Fruit fly (Drosophila melanogaster) whole organism, embryonic: ENCODE results near the gene CG9393.
A peak's percentile ranks its signal among the peaks of the same experiment; 100 is the strongest.

ENCODE experiments used
- ATbp ChIP-seq: fragments of 200-800 bp; sonication (Bioruptor generic); optimal IDR thresholded peaks from 2 replicates; lab custom pipeline; 2017; ENCODE audit warnings: missing biosample characterization, mild to moderate bottlenecking, missing genetic modification characterization, missing genetic modification reagents
- Atf3 ChIP-seq: fragments of 200-800 bp; sonication (Bioruptor generic); optimal IDR thresholded peaks from 3 replicates; lab custom pipeline; 2016; ENCODE audit warnings: missing biosample characterization, missing genetic modification characterization
- B-H2 ChIP-seq: fragments of 200-800 bp; sonication (Bioruptor generic); optimal IDR thresholded peaks from 2 replicates; lab custom pipeline; 2018; ENCODE audit warnings: missing biosample characterization, mild to moderate bottlenecking, missing genetic modification characterization
- CG10209 ChIP-seq: fragments of 200-800 bp; sonication (Bioruptor generic); optimal IDR thresholded peaks from 3 replicates; lab custom pipeline; 2017; ENCODE audit warnings: missing biosample characterization, mild to moderate bottlenecking, missing genetic modification characterization, missing genetic modification reagents
- CG10462 ChIP-seq: fragments of 200-800 bp; sonication (Bioruptor generic); optimal IDR thresholded peaks from 2 replicates; lab custom pipeline; 2016; ENCODE audit warnings: missing biosample characterization, missing genetic modification characterization
- CG10543 ChIP-seq: fragments of 200-800 bp; sonication (Bioruptor generic); optimal IDR thresholded peaks from 3 replicates; lab custom pipeline; 2017; ENCODE audit warnings: missing biosample characterization, mild to moderate bottlenecking, missing genetic modification characterization, moderate library complexity
- CG11456 ChIP-seq: fragments of 200-800 bp; sonication (Bioruptor generic); IDR thresholded peaks from 3 replicates; pipeline ENCODE4 v1.3.6; 2022; ENCODE audit warnings: missing biosample characterization, missing genetic modification characterization
- CG11695 ChIP-seq: fragments of 200-800 bp; sonication (Bioruptor generic); IDR thresholded peaks from 3 replicates; pipeline ENCODE4 v1.3.6; 2022; ENCODE audit warnings: missing biosample characterization, missing genetic modification characterization
- CG12659 ChIP-seq: fragments of 200-800 bp; sonication (Bioruptor generic); optimal IDR thresholded peaks from 3 replicates; lab custom pipeline; 2017; ENCODE audit warnings: mild to moderate bottlenecking, missing biosample characterization, missing genetic modification reagents, missing genetic modification characterization
- CG15269 ChIP-seq: fragments of 200-800 bp; sonication (Bioruptor generic); optimal IDR thresholded peaks from 2 replicates; lab custom pipeline; 2018; ENCODE audit warnings: missing biosample characterization, mild to moderate bottlenecking, missing genetic modification characterization, moderate library complexity
- CG1529 ChIP-seq: fragments of 200-800 bp; sonication (Bioruptor generic); optimal IDR thresholded peaks from 3 replicates; lab custom pipeline; 2018; ENCODE audit warnings: missing biosample characterization, missing genetic modification characterization
- CG2202 ChIP-seq: fragments of 200-800 bp; sonication (Bioruptor generic); optimal IDR thresholded peaks from 2 replicates; lab custom pipeline; 2018; ENCODE audit warnings: missing biosample characterization, mild to moderate bottlenecking, missing genetic modification characterization
- CG2712 ChIP-seq: fragments of 200-800 bp; optimal IDR thresholded peaks from 3 replicates; lab custom pipeline; 2019; ENCODE audit warnings: missing biosample characterization, mild to moderate bottlenecking, missing genetic modification characterization, moderate library complexity
- CG30020 ChIP-seq: fragments of 200-800 bp; optimal IDR thresholded peaks from 2 replicates; lab custom pipeline; 2019; ENCODE audit warnings: missing biosample characterization, mild to moderate bottlenecking, missing genetic modification characterization, moderate library complexity
- CG30431 ChIP-seq: fragments of 200-800 bp; sonication (Bioruptor generic); optimal IDR thresholded peaks from 2 replicates; lab custom pipeline; 2017; ENCODE audit warnings: missing biosample characterization, missing genetic modification characterization
- CG31365 ChIP-seq: fragments of 200-800 bp; sonication (Bioruptor generic); optimal IDR thresholded peaks from 2 replicates; lab custom pipeline; 2018; ENCODE audit warnings: missing biosample characterization, mild to moderate bottlenecking, missing genetic modification characterization
- CG31441 ChIP-seq: fragments of 200-800 bp; sonication (Bioruptor generic); IDR thresholded peaks from 2 replicates; pipeline ENCODE4 v1.3.6; 2022; ENCODE audit warnings: missing biosample characterization, missing genetic modification characterization
- CG3281 ChIP-seq: fragments of 200-800 bp; sonication (Bioruptor generic); optimal IDR thresholded peaks from 3 replicates; lab custom pipeline; 2017; ENCODE audit warnings: missing biosample characterization, mild to moderate bottlenecking, missing genetic modification characterization
- CG4424 ChIP-seq: fragments of 200-800 bp; sonication (Bioruptor generic); optimal IDR thresholded peaks from 3 replicates; lab custom pipeline; 2016; ENCODE audit warnings: missing biosample characterization, missing genetic modification characterization
- CG5245 ChIP-seq: fragments of 200-800 bp; sonication (Bioruptor generic); optimal IDR thresholded peaks from 3 replicates; lab custom pipeline; 2016; ENCODE audit warnings: missing biosample characterization, missing genetic modification characterization
- CG6254 ChIP-seq: fragments of 200-800 bp; sonication (Bioruptor generic); optimal IDR thresholded peaks from 3 replicates; lab custom pipeline; 2017; ENCODE audit warnings: mild to moderate bottlenecking, missing biosample characterization, missing genetic modification reagents, missing genetic modification characterization
- CG8290 ChIP-seq, 3 experiments: fragments of 200-800 bp; sonication (Bioruptor generic); optimal IDR thresholded peaks; 2 replicates each; lab custom pipeline; 2016 to 2019; ENCODE audit warnings: missing biosample characterization in 3 of 3, missing genetic modification characterization in 3 of 3, mild to moderate bottlenecking in 2 of 3, moderate library complexity in 1 of 3
- Camta ChIP-seq: fragments of 200-800 bp; sonication (Bioruptor generic); optimal IDR thresholded peaks from 2 replicates; lab custom pipeline; 2016; ENCODE audit warnings: missing biosample characterization, missing genetic modification characterization
- CkIIα-i1 ChIP-seq: fragments of 200-800 bp; sonication (Bioruptor generic); IDR thresholded peaks from 2 replicates; pipeline ENCODE4 v1.3.6; 2022; ENCODE audit warnings: missing biosample characterization, missing genetic modification characterization
- D19A ChIP-seq: fragments of 200-800 bp; optimal IDR thresholded peaks from 3 replicates; lab custom pipeline; 2019; ENCODE audit warnings: missing biosample characterization, mild to moderate bottlenecking, missing genetic modification characterization, moderate library complexity
- Dad ChIP-seq: fragments of 200-800 bp; sonication (Bioruptor generic); optimal IDR thresholded peaks from 3 replicates; lab custom pipeline; 2016; ENCODE audit warnings: missing biosample characterization, missing genetic modification characterization
- Gsc ChIP-seq: fragments of 200-800 bp; sonication (Bioruptor generic); IDR thresholded peaks from 2 replicates; pipeline ENCODE4 v1.3.6; 2022; ENCODE audit warnings: missing biosample characterization, missing genetic modification characterization
- Jarid2 ChIP-seq: fragments of 200-800 bp; sonication (Bioruptor generic); optimal IDR thresholded peaks from 3 replicates; lab custom pipeline; 2017; ENCODE audit warnings: mild to moderate bottlenecking, missing biosample characterization, missing genetic modification reagents, missing genetic modification characterization
- Meics ChIP-seq: fragments of 200-800 bp; sonication (Bioruptor generic); optimal IDR thresholded peaks from 2 replicates; lab custom pipeline; 2017; ENCODE audit warnings: missing biosample characterization, mild to moderate bottlenecking, missing genetic modification characterization
- PHDP ChIP-seq: fragments of 200-800 bp; sonication (Bioruptor generic); optimal IDR thresholded peaks from 3 replicates; lab custom pipeline; 2018; ENCODE audit warnings: missing biosample characterization, mild to moderate bottlenecking, missing genetic modification characterization, moderate library complexity
- Six4 ChIP-seq: fragments of 200-800 bp; sonication (Bioruptor generic); optimal IDR thresholded peaks from 2 replicates; lab custom pipeline; 2016; ENCODE audit warnings: missing biosample characterization, missing genetic modification characterization
- ab ChIP-seq: fragments of 200-800 bp; sonication (Bioruptor generic); optimal IDR thresholded peaks from 2 replicates; lab custom pipeline; 2016; ENCODE audit warnings: missing biosample characterization, missing genetic modification characterization
- al ChIP-seq: fragments of 200-800 bp; sonication (Bioruptor generic); IDR thresholded peaks from 2 replicates; pipeline ENCODE4 v1.3.6; 2022; ENCODE audit warnings: missing biosample characterization, missing genetic modification characterization
- bcd ChIP-seq: fragments of 200-800 bp; sonication (Bioruptor generic); optimal IDR thresholded peaks from 2 replicates; lab custom pipeline; 2017; ENCODE audit warnings: missing biosample characterization, mild to moderate bottlenecking, missing genetic modification characterization
- chif ChIP-seq, 2 experiments: fragments of 200-800 bp; sonication (Bioruptor generic); optimal IDR thresholded peaks; 3 replicates each; lab custom pipeline; 2016; ENCODE audit warnings: missing biosample characterization in 2 of 2, missing genetic modification characterization in 2 of 2
- corto ChIP-seq: fragments of 200-800 bp; sonication (Bioruptor generic); optimal IDR thresholded peaks from 2 replicates; lab custom pipeline; 2016; ENCODE audit warnings: missing biosample characterization, mild to moderate bottlenecking, missing genetic modification characterization, moderate library complexity
- crol ChIP-seq: fragments of 200-800 bp; sonication (Bioruptor generic); IDR thresholded peaks from 2 replicates; pipeline ENCODE4 v1.3.6; 2022; ENCODE audit warnings: missing biosample characterization, missing genetic modification characterization
- dmrt11E ChIP-seq: fragments of 200-800 bp; sonication (Bioruptor generic); optimal IDR thresholded peaks from 3 replicates; lab custom pipeline; 2018; ENCODE audit warnings: missing biosample characterization, mild to moderate bottlenecking, missing genetic modification characterization, moderate library complexity
- dysf ChIP-seq: fragments of 200-800 bp; sonication (Bioruptor generic); IDR thresholded peaks from 3 replicates; pipeline ENCODE4 v1.3.6; 2022; ENCODE audit warnings: missing biosample characterization, missing genetic modification characterization
- fd64A ChIP-seq: fragments of 200-800 bp; sonication (Bioruptor generic); optimal IDR thresholded peaks from 3 replicates; lab custom pipeline; 2018; ENCODE audit warnings: missing biosample characterization, mild to moderate bottlenecking, missing genetic modification characterization
- fd96Cb ChIP-seq: fragments of 200-800 bp; sonication (Bioruptor generic); optimal IDR thresholded peaks from 2 replicates; lab custom pipeline; 2018; ENCODE audit warnings: missing biosample characterization, mild to moderate bottlenecking, missing genetic modification characterization, moderate library complexity
- jing ChIP-seq: fragments of 200-800 bp; sonication (Bioruptor generic); optimal IDR thresholded peaks from 2 replicates; lab custom pipeline; 2018; ENCODE audit warnings: missing biosample characterization, mild to moderate bottlenecking, missing genetic modification characterization
- lilli ChIP-seq: fragments of 200-800 bp; sonication (Bioruptor generic); optimal IDR thresholded peaks from 3 replicates; lab custom pipeline; 2016; ENCODE audit warnings: missing biosample characterization, missing genetic modification characterization
- nau ChIP-seq: fragments of 200-800 bp; sonication (Bioruptor generic); optimal IDR thresholded peaks from 3 replicates; lab custom pipeline; 2017; ENCODE audit warnings: missing biosample characterization, mild to moderate bottlenecking, missing genetic modification characterization, missing genetic modification reagents
- nerfin-1 ChIP-seq: fragments of 200-800 bp; sonication (Bioruptor generic); optimal IDR thresholded peaks from 3 replicates; lab custom pipeline; 2019; ENCODE audit warnings: missing biosample characterization, mild to moderate bottlenecking, missing genetic modification characterization, moderate library complexity
- oc ChIP-seq: fragments of 200-800 bp; sonication (Bioruptor generic); optimal IDR thresholded peaks from 2 replicates; lab custom pipeline; 2018; ENCODE audit warnings: missing biosample characterization, mild to moderate bottlenecking, missing genetic modification characterization, moderate library complexity
- rib ChIP-seq: fragments of 200-800 bp; sonication (Bioruptor generic); IDR thresholded peaks from 2 replicates; pipeline ENCODE4 v1.3.6; 2022; ENCODE audit warnings: missing biosample characterization, missing genetic modification characterization
- sob ChIP-seq: fragments of 200-800 bp; sonication (Bioruptor generic); IDR thresholded peaks from 2 replicates; pipeline ENCODE4 v1.3.6; 2022; ENCODE audit warnings: missing biosample characterization, missing genetic modification characterization
- stwl ChIP-seq: fragments of 200-800 bp; sonication (Bioruptor generic); optimal IDR thresholded peaks from 3 replicates; lab custom pipeline; 2018; ENCODE audit warnings: missing biosample characterization, mild to moderate bottlenecking, missing genetic modification characterization, moderate library complexity
- zen ChIP-seq: fragments of 200-800 bp; sonication (Bioruptor generic); optimal IDR thresholded peaks from 3 replicates; lab custom pipeline; 2018; ENCODE audit warnings: missing biosample characterization, mild to moderate bottlenecking, missing genetic modification characterization, moderate library complexity

The CG9393 gene

DNA sequence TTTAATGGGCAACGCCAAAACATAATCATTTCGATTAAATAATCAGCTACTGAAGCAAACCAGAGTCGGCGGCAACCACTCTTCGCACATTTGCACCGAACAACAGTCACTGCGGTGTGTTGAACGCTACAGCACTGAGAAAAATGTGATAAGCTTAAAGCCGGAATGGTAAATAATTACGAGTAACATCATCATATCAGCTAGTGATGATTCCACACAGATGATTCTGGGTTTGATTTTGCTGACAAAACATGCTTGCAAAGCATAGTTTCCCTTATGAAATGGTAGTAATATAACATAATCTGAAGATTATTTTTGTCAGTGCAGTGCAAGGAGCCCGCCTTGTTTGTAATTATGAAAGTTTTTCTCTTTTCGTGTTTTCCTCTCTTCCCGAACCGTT is 34.6 kb upstream of the CG9393 start (continued):
- TF ChIP-seq corto (GFP tag; lab: Kevin White, UChicago) (no peak), CG5245 (GFP tag; lab: Kevin White, UChicago) (peak; percentile 59), CG15269 (peak; percentile 13), al (GFP tag; lab: Robert Waterston, UW) (no peak), CG10462 (GFP tag; lab: Kevin White, UChicago) (peak; percentile 46), CG30020 (no peak), CkIIα-i1 (GFP tag; lab: Robert Waterston, UW) (no peak), CG31365 (tag; lab: Kevin White, UChicago) (no peak), D19A (tag; lab: Kevin White, UChicago) (peak; percentile 54), fd64A (peak; percentile 58), CG1529 (peak; percentile 52), Atf3 (GFP tag; lab: Kevin White, UChicago) (peak; percentile 51), CG10543 (GFP tag; lab: Kevin White, UChicago) (no peak), stwl (tag; lab: Kevin White, UChicago) (no peak), CG6254 (GFP tag; lab: Kevin White, UChicago) (peak; percentile 50), rib (no peak), chif (GFP tag; optimal IDR thresholded peaks at IDR 0.05; lab: Kevin White, UChicago) (peak; percentile 56 to 76), fd96Cb (tag; lab: Kevin White, UChicago) (peak; percentile 75), CG31441 (GFP tag; lab: Robert Waterston, UW) (peak; percentile 65), CG8290 (GFP tag; optimal IDR thresholded peaks at IDR 0.05; lab: Kevin White, UChicago) (no peak), CG8290 (tag; optimal IDR thresholded peaks at IDR 0.05; lab: Kevin White, UChicago) (peak in 1 of 2 experiments; percentile 61), jing (GFP tag; lab: Kevin White, UChicago) (peak; percentile 54), Meics (GFP tag; lab: Kevin White, UChicago) (no peak), CG10209 (GFP tag; lab: Kevin White, UChicago) (peak; percentile 58), CG3281 (peak; percentile 31), Camta (GFP tag; lab: Kevin White, UChicago) (peak; percentile 12), crol (no peak), Gsc (no peak), nau (GFP tag; lab: Kevin White, UChicago) (peak; percentile 19), CG12659 (peak; percentile 14), sob (GFP tag; lab: Robert Waterston, UW) (peak; percentile 20; the same call in 1 of the 2 replicates), B-H2 (GFP tag; lab: Kevin White, UChicago) (no peak), CG2712 (tag; lab: Kevin White, UChicago) (peak; percentile 78), Dad (GFP tag; lab: Kevin White, UChicago) (no peak), ATbp (GFP tag; lab: Kevin White, UChicago) (peak; percentile 46), CG11456 (peak; percentile 8; the same call in 1 of the 3 replicates), Six4 (GFP tag; lab: Kevin White, UChicago) (no peak), CG2202 (tag; lab: Kevin White, UChicago) (peak; percentile 37), oc (tag; lab: Kevin White, UChicago) (peak; percentile 44), CG11695 (GFP tag; lab: Robert Waterston, UW) (0 out of 3 replicates have a peak, but pooled peaks have one; percentile 12), zen (tag; lab: Kevin White, UChicago) (peak; percentile 64), ab (peak; percentile 26), lilli (peak; percentile 47), dysf (peak; percentile 55; the same call in 1 of the 3 replicates), bcd (peak; percentile 55), Jarid2 (GFP tag; lab: Kevin White, UChicago) (no peak), nerfin-1 (peak; percentile 50), PHDP (tag; lab: Kevin White, UChicago) (peak; percentile 43), dmrt11E (tag; lab: Kevin White, UChicago) (peak; percentile 78), CG30431 (GFP tag; lab: Kevin White, UChicago) (peak; percentile 35), CG4424 (peak; percentile 55)
